Worm (Caenorhabditis elegans): ENCODE results near the gene F53H4.6.

Gene F53H4.6

DNA sequence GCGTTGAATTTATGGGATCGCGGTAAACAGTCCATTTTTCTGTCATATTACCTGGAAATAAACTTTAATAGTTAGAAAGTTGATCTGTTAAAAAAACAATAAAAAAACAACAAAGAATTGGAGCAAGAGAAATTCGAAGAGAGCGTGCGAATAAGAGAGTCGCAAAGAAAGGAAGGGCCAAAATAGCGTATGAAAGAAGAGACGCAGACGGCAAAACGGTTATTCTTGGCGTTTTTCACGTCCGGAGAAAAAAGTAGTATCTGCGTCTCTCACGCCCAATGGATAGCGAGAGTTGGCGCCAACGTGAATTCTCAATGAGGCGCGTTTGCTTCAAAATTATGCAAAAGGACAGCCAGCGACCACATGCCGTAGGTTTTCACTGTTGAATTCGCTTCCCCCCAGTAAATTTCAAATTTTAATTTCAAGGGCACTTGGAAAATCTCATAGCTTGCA lies at the start of gene F53H4.6 (continued):
- peak; percentile 38 to 41 for TF ChIP-seq lin-35 (GFP tag; optimal IDR thresholded peaks at IDR 0.05)
- TF ChIP-seq snpc-4 (tag; optimal IDR thresholded peaks at IDR 0.05), result no peak
- TF ChIP-seq egl-13 (tag; optimal IDR thresholded peaks at IDR 0.05), result no peak
- TF ChIP-seq sptf-1 (tag; optimal IDR thresholded peaks at IDR 0.05), result no peak
- TF ChIP-seq nhr-12 (tag; optimal IDR thresholded peaks at IDR 0.05), result no peak
- TF ChIP-seq ztf-4 (tag; optimal IDR thresholded peaks at IDR 0.05), result no peak
- TF ChIP-seq fkh-10 (GFP tag; optimal IDR thresholded peaks at IDR 0.05), result no peak
- no peak for TF ChIP-seq ceh-63 (GFP tag; optimal IDR thresholded peaks at IDR 0.05)
- no peak for TF ChIP-seq zag-1 (tag; optimal IDR thresholded peaks at IDR 0.05)
- TF ChIP-seq C34B4.2 (tag; optimal IDR thresholded peaks at IDR 0.05), result no peak
- no peak for TF ChIP-seq tlp-1 (tag; optimal IDR thresholded peaks at IDR 0.05)
- TF ChIP-seq skn-1 (tag; optimal IDR thresholded peaks at IDR 0.05), result no peak
- TF ChIP-seq elt-3 (tag; optimal IDR thresholded peaks at IDR 0.05), result no peak
- TF ChIP-seq aha-1 (tag; optimal IDR thresholded peaks at IDR 0.05), result no peak
- no peak for TF ChIP-seq hlh-17 (GFP tag; optimal IDR thresholded peaks at IDR 0.05; ENCODE audit: borderline replicate concordance)
- TF ChIP-seq unc-30 (tag; optimal IDR thresholded peaks at IDR 0.05), result no peak
- no peak for TF ChIP-seq nhr-76 (tag; optimal IDR thresholded peaks at IDR 0.05)
- TF ChIP-seq lsy-2 (tag; optimal IDR thresholded peaks at IDR 0.05), result peak; percentile 13 to 54
- TF ChIP-seq alr-1 (tag; optimal IDR thresholded peaks at IDR 0.05; ENCODE audit: borderline replicate concordance), result no peak
- TF ChIP-seq nhr-19 (GFP tag; conservative IDR thresholded peaks at IDR 0.05), result peak; percentile 74
- no peak for TF ChIP-seq nhr-90 (tag; optimal IDR thresholded peaks at IDR 0.05; ENCODE audit: poor library complexity)
- no peak for TF ChIP-seq nhr-28 (tag; optimal IDR thresholded peaks at IDR 0.05)
- peak; percentile 15 for TF ChIP-seq jun-1 (tag; optimal IDR thresholded peaks at IDR 0.05)
- TF ChIP-seq sup-37 (GFP tag; optimal IDR thresholded peaks at IDR 0.05), result no peak
- TF ChIP-seq hlh-4 (tag; optimal IDR thresholded peaks at IDR 0.05), result no peak
- TF ChIP-seq mab-9 (GFP tag; IDR thresholded peaks at IDR 0.05), result peak; percentile 81
- TF ChIP-seq lir-3 (tag; optimal IDR thresholded peaks at IDR 0.05; ENCODE audit: poor library complexity), result peak; percentile 3
- TF ChIP-seq efl-3 (GFP tag; optimal IDR thresholded peaks at IDR 0.05), result no peak
- TF ChIP-seq mef-2 (tag; optimal IDR thresholded peaks at IDR 0.05), result no peak
- TF ChIP-seq zip-4 (GFP tag; optimal IDR thresholded peaks at IDR 0.05), result peak; percentile 28
- peak; percentile 69 for TF ChIP-seq nhr-47 (tag; optimal IDR thresholded peaks at IDR 0.05)

DNA sequence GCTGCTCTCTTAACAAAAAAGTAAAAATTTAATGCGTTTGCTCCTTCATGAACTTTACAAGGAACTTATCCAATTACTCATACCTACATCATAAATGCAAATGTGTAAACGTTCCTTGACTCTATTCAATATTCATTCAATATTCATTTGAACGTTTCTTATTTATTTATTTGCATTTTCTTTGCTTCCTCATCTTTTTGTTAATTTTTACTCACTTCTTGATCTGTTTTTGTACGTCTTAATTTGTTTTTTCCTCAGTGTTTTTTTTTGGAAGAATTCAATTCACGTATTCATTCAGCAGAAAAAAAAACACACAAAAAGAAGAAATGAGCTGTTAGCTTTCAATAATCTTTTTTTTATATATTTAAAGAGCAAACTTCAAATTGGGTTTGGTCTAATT lies 42.4 kb upstream of the F53H4.6 start:
- TF ChIP-seq efl-1 (optimal IDR thresholded peaks at IDR 0.05) (no peak), efl-1 (GFP tag; optimal IDR thresholded peaks at IDR 0.05 in 1 of 2) (peak in 1 of 2 experiments; percentile 58), Y116A8C.19 (tag; optimal IDR thresholded peaks at IDR 0.05; ENCODE audit: borderline replicate concordance) (no peak), irx-1 (tag; optimal IDR thresholded peaks at IDR 0.05) (no peak), fkh-10 (GFP tag; optimal IDR thresholded peaks at IDR 0.05) (no peak), pax-3 (tag; optimal IDR thresholded peaks at IDR 0.05) (no peak)

- TF ChIP-seq nhr-47 (tag; optimal IDR thresholded peaks at IDR 0.05) (no peak), hlh-17 (GFP tag; optimal IDR thresholded peaks at IDR 0.05; ENCODE audit: borderline replicate concordance) (no peak), lir-3 (tag; optimal IDR thresholded peaks at IDR 0.05; ENCODE audit: poor library complexity) (no peak), nhr-90 (tag; optimal IDR thresholded peaks at IDR 0.05; ENCODE audit: poor library complexity) (no peak), dpl-1 (GFP tag; optimal IDR thresholded peaks at IDR 0.05) (no peak), nhr-71 (tag; optimal IDR thresholded peaks at IDR 0.05) (no peak), egl-13 (tag; optimal IDR thresholded peaks at IDR 0.05) (no peak), blmp-1 (tag; optimal IDR thresholded peaks at IDR 0.05) (no peak), nhr-12 (tag; optimal IDR thresholded peaks at IDR 0.05) (no peak)
Observed at ce11 chrX:15901214-15901613, 40.8 kb upstream of the F53H4.6 start.

Data from whole organism, L1 larva.